Worm (Caenorhabditis elegans) whole organism, young adult: ENCODE results near the gene F47B8.4.

Experiments
- C06A6.2 ChIP-seq: fragments of 200-800 bp; sonication (Bioruptor generic); conservative IDR thresholded peaks from 2 replicates; pipeline ENCODE4 v1.3.6; 2022; ENCODE audit warnings: missing genetic modification characterization, missing compliant biosample characterization
- C17E4.6 ChIP-seq: fragments of 200-800 bp; sonication (Bioruptor generic); IDR thresholded peaks from 2 replicates; pipeline ENCODE4 v1.3.6; 2022; ENCODE audit warnings: missing genetic modification reagents, missing genetic modification characterization, missing compliant biosample characterization
- F52B5.7 ChIP-seq: sonication (generic microtip); optimal IDR thresholded peaks from 2 replicates; lab custom pipeline; 2016; ENCODE audit warnings: mild to moderate bottlenecking, missing genetic modification characterization, missing compliant biosample characterization
- T26A5.8 ChIP-seq: sonication (generic microtip); optimal IDR thresholded peaks from 2 replicates; lab custom pipeline; 2016; ENCODE audit warnings: missing genetic modification characterization, missing compliant biosample characterization
- Y95B8A.8 ChIP-seq: fragments of 200-800 bp; sonication (Bioruptor generic); IDR thresholded peaks from 2 replicates; pipeline ENCODE4 v1.3.6; 2022; ENCODE audit warnings: missing genetic modification reagents, missing genetic modification characterization, missing compliant biosample characterization
- ZK185.1 ChIP-seq: sonication (generic microtip); optimal IDR thresholded peaks from 2 replicates; lab custom pipeline; 2016; ENCODE audit warnings: mild to moderate bottlenecking, missing genetic modification characterization, missing compliant biosample characterization; ENCODE audit not compliant: poor library complexity, severe bottlenecking
- atf-7 ChIP-seq: sonication (generic microtip); optimal IDR thresholded peaks from 2 replicates; lab custom pipeline; 2017; ENCODE audit warnings: mild to moderate bottlenecking, missing genetic modification characterization, missing compliant biosample characterization
- athp-1 ChIP-seq: sonication (generic microtip); optimal IDR thresholded peaks from 2 replicates; lab custom pipeline; 2017; ENCODE audit warnings: mild to moderate bottlenecking, missing genetic modification characterization, missing compliant biosample characterization
- attf-3 ChIP-seq: fragments of 200-800 bp; sonication (Bioruptor generic); conservative IDR thresholded peaks from 2 replicates; pipeline ENCODE4 v1.3.6; 2022; ENCODE audit warnings: missing genetic modification reagents, missing genetic modification characterization, missing compliant biosample characterization
- attf-5 ChIP-seq: fragments of 200-800 bp; sonication (Bioruptor generic); optimal IDR thresholded peaks from 2 replicates; lab custom pipeline; 2018; ENCODE audit warnings: mild to moderate bottlenecking, missing genetic modification characterization, missing compliant biosample characterization
- ccch-3 ChIP-seq: fragments of 200-800 bp; sonication (Bioruptor generic); optimal IDR thresholded peaks from 2 replicates; lab custom pipeline; 2018; ENCODE audit warnings: mild to moderate bottlenecking, missing genetic modification characterization, missing compliant biosample characterization
- ceh-100 ChIP-seq: fragments of 200-800 bp; sonication (Bioruptor generic); IDR thresholded peaks from 2 replicates; pipeline ENCODE4 v1.3.6; 2022; ENCODE audit warnings: missing genetic modification reagents, missing genetic modification characterization, missing compliant biosample characterization
- ceh-27 ChIP-seq: fragments of 200-800 bp; sonication (Bioruptor generic); optimal IDR thresholded peaks from 2 replicates; lab custom pipeline; 2018; ENCODE audit warnings: mild to moderate bottlenecking, missing genetic modification characterization, moderate library complexity, missing compliant biosample characterization
- ceh-40 ChIP-seq: fragments of 200-800 bp; sonication (Bioruptor generic); IDR thresholded peaks from 2 replicates; pipeline ENCODE4 v1.3.6; 2022; ENCODE audit warnings: missing genetic modification characterization, missing compliant biosample characterization
- dpff-1 ChIP-seq: sonication (generic microtip); optimal IDR thresholded peaks from 2 replicates; lab custom pipeline; 2017; ENCODE audit warnings: mild to moderate bottlenecking, missing genetic modification characterization, missing compliant biosample characterization
- dpl-1 ChIP-seq: fragments of 150-350 bp; optimal IDR thresholded peaks from 2 replicates; lab custom pipeline; 2014; ENCODE audit warnings: missing biosample characterization, missing genetic modification reagents, missing genetic modification characterization
- ekl-4 ChIP-seq: fragments of 200-800 bp; sonication (Bioruptor generic); IDR thresholded peaks from 2 replicates; pipeline ENCODE4 v1.3.6; 2022; ENCODE audit warnings: missing genetic modification reagents, missing genetic modification characterization, missing compliant biosample characterization
- ets-4 ChIP-seq: fragments of 200-800 bp; sonication (Bioruptor generic); optimal IDR thresholded peaks from 2 replicates; lab custom pipeline; 2018; ENCODE audit warnings: mild to moderate bottlenecking, missing genetic modification characterization, missing compliant biosample characterization
- gei-17 ChIP-seq: fragments of 200-800 bp; sonication (Bioruptor generic); optimal IDR thresholded peaks from 2 replicates; lab custom pipeline; 2018; ENCODE audit warnings: mild to moderate bottlenecking, missing genetic modification characterization, missing compliant biosample characterization
- him-1 ChIP-seq: sonication (generic microtip); optimal IDR thresholded peaks from 2 replicates; lab custom pipeline; 2016; ENCODE audit warnings: missing genotype, missing genetic modification reagents, missing genetic modification characterization, missing compliant biosample characterization
- hlh-26 ChIP-seq: fragments of 200-800 bp; sonication (Bioruptor generic); conservative IDR thresholded peaks from 2 replicates; pipeline ENCODE4 v1.3.6; 2022; ENCODE audit warnings: missing genetic modification reagents, missing genetic modification characterization, missing compliant biosample characterization
- hmg-1.2 ChIP-seq: fragments of 200-800 bp; sonication (Bioruptor generic); IDR thresholded peaks from 2 replicates; pipeline ENCODE4 v1.3.6; 2022; ENCODE audit warnings: missing genetic modification reagents, missing genetic modification characterization, missing compliant biosample characterization
- hsf-1 ChIP-seq: fragments of 200-800 bp; sonication (Bioruptor generic); IDR thresholded peaks from 2 replicates; pipeline ENCODE4 v1.3.6; 2022; ENCODE audit warnings: missing genetic modification reagents, missing genetic modification characterization, missing compliant biosample characterization
- lin-26 ChIP-seq: fragments of 200-800 bp; sonication (Bioruptor generic); IDR thresholded peaks from 2 replicates; pipeline ENCODE4 v1.3.6; 2022; ENCODE audit warnings: missing genetic modification reagents, missing genetic modification characterization, missing compliant biosample characterization
- mcd-1 ChIP-seq: fragments of 200-800 bp; sonication (Bioruptor generic); IDR thresholded peaks from 2 replicates; pipeline ENCODE4 v1.3.6; 2022; ENCODE audit warnings: missing genetic modification reagents, missing genetic modification characterization, missing compliant biosample characterization
- nhr-120 ChIP-seq: fragments of 200-800 bp; sonication (Bioruptor generic); IDR thresholded peaks from 2 replicates; pipeline ENCODE4 v1.3.6; 2022; ENCODE audit warnings: missing genetic modification characterization, missing compliant biosample characterization
- nhr-27 ChIP-seq: fragments of 200-800 bp; sonication (Bioruptor generic); optimal IDR thresholded peaks from 2 replicates; lab custom pipeline; 2018; ENCODE audit warnings: mild to moderate bottlenecking, missing genetic modification characterization, moderate library complexity, missing compliant biosample characterization
- nhr-80 ChIP-seq: sonication (generic microtip); optimal IDR thresholded peaks from 2 replicates; lab custom pipeline; 2016; ENCODE audit warnings: missing genetic modification characterization, missing compliant biosample characterization
- repo-1 ChIP-seq: sonication (generic microtip); optimal IDR thresholded peaks from 2 replicates; lab custom pipeline; 2017; ENCODE audit warnings: mild to moderate bottlenecking, missing genetic modification characterization, missing compliant biosample characterization
- snpc-1.3 ChIP-seq: sonication (generic microtip); optimal IDR thresholded peaks from 2 replicates; lab custom pipeline; 2017; ENCODE audit warnings: missing genetic modification characterization, mild to moderate bottlenecking, missing compliant biosample characterization, antibody characterized with exemption, moderate library complexity, missing genotype, missing genetic modification reagents; ENCODE audit not compliant: insufficient read depth
- snpc-3.4 ChIP-seq: sonication (generic microtip); optimal IDR thresholded peaks from 2 replicates; lab custom pipeline; 2017; ENCODE audit warnings: missing genetic modification characterization, mild to moderate bottlenecking, missing compliant biosample characterization, antibody characterized with exemption, moderate library complexity, missing genotype, missing genetic modification reagents
- snpc-4 ChIP-seq, 5 experiments: fragments of 150-350 bp in 1 of 5; sonication (generic microtip) in 4 of 5; optimal IDR thresholded peaks; 2 replicates each; lab custom pipeline; 2014 to 2018; ENCODE audit warnings: missing genetic modification characterization in 5 of 5, missing biosample characterization in 3 of 5, antibody characterized with exemption in 2 of 5, mild to moderate bottlenecking in 2 of 5, missing compliant biosample characterization in 2 of 5, missing genotype in 2 of 5, moderate library complexity in 2 of 5, missing genetic modification reagents in 1 of 5
- tbx-9 ChIP-seq: sonication (generic microtip); optimal IDR thresholded peaks from 2 replicates; lab custom pipeline; 2016; ENCODE audit warnings: borderline replicate concordance, missing genetic modification characterization, inconsistent platforms, missing compliant biosample characterization
- tlf-1 ChIP-seq: fragments of 200-800 bp; sonication (Bioruptor generic); optimal IDR thresholded peaks from 2 replicates; lab custom pipeline; 2018; ENCODE audit warnings: mild to moderate bottlenecking, missing genetic modification characterization, missing compliant biosample characterization
- unc-62 ChIP-seq: fragments of 150-350 bp; optimal IDR thresholded peaks from 2 replicates; lab custom pipeline; 2014; ENCODE audit warnings: missing biosample characterization, missing genetic modification reagents, missing genetic modification characterization
- ztf-18 ChIP-seq: sonication (generic microtip); optimal IDR thresholded peaks from 2 replicates; lab custom pipeline; 2016; ENCODE audit warnings: missing genotype, mild to moderate bottlenecking, missing genetic modification characterization, missing compliant biosample characterization
- ztf-6 ChIP-seq: fragments of 200-800 bp; sonication (Bioruptor generic); IDR thresholded peaks from 2 replicates; pipeline ENCODE4 v1.3.6; 2022; ENCODE audit warnings: missing genetic modification reagents, missing genetic modification characterization, missing compliant biosample characterization

F47B8.4 gene

DNA sequence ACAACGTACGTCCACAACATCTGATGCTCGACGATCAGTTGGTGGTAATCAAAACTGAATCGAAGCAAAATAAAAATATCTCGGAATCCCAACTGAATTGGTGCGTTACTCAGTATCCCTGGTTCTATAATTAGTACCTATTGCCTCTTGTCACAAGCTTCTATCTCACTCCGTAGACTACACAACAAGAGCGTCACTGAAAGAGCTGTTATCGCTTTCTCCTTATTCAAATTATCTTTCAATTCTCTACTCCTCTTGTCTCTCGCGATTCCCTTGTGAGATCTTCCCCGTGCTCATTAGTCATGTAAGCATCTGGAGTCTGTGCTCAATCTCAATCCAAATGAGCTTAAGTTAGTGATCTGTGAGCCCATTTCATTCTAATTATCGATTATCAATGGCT lies 12.2 kb upstream of the F47B8.4 start, which contains the start of gene srm-6:
TSS of gene srm-6 (plus strand) at position 301 of the 400 bp plus-strand sequence.
- TF ChIP-seq snpc-3.4 (tag; lab: Kevin White, UChicago) (no peak), snpc-1.3 (tag; lab: Kevin White, UChicago) (no peak), tlf-1 (no peak), dpff-1 (tag; lab: Kevin White, UChicago) (no peak), him-1 (tag; lab: Kevin White, UChicago) (no peak), snpc-4 (GFP tag; optimal IDR thresholded peaks at IDR 0.05; lab: Kevin White, UChicago) (no peak), snpc-4 (tag; optimal IDR thresholded peaks at IDR 0.05; lab: Kevin White, UChicago) (no peak), ccch-3 (GFP tag; lab: Kevin White, UChicago) (no peak), ZK185.1 (tag; lab: Kevin White, UChicago) (no peak), T26A5.8 (tag; lab: Kevin White, UChicago) (no peak), unc-62 (GFP tag; lab: Kevin White, UChicago) (no peak), ztf-6 (GFP tag; lab: Robert Waterston, UW) (no peak), attf-3 (no peak)

DNA sequence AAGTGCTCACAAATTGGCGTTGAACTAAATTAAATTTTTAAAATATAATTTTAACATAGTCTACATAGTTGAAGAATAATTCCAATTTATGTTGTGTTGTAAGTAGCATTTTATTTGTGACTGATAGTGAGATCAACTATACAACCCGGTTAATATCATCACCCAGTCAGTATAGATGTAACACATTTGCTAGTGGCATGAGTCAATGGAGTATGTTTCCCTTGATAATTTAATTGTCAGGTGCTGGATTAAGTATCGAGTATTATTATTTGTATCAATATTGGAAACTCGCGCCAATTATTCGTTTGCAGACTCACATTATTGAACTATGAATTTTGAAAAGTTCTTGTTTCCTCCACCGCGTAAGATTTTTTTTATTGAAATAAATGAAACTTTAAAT lies 10.4 kb upstream of the F47B8.4 start, which contains the start of gene srm-5:
TSS of gene srm-5 (plus strand) at position 301 of the 400 bp plus-strand sequence.
- no peak for TF ChIP-seq hlh-26 (GFP tag; lab: Robert Waterston, UW)
- no peak for TF ChIP-seq lin-26 (GFP tag; lab: Robert Waterston, UW)
- TF ChIP-seq ceh-27 (GFP tag; lab: Kevin White, UChicago): no peak
- TF ChIP-seq ztf-18: no peak
- TF ChIP-seq mcd-1 (GFP tag; lab: Robert Waterston, UW): no peak
- TF ChIP-seq tbx-9: no peak
- no peak for TF ChIP-seq athp-1
- no peak for TF ChIP-seq ets-4 (GFP tag; lab: Kevin White, UChicago)
- no peak for TF ChIP-seq dpff-1 (tag; lab: Kevin White, UChicago)
- TF ChIP-seq attf-3: no peak
- no peak for TF ChIP-seq hsf-1 (GFP tag; lab: Robert Waterston, UW)
- TF ChIP-seq atf-7 (tag; lab: Kevin White, UChicago): no peak
- no peak for TF ChIP-seq gei-17 (GFP tag; lab: Kevin White, UChicago)
- TF ChIP-seq ekl-4 (GFP tag; lab: Robert Waterston, UW): no peak
- TF ChIP-seq ceh-100 (GFP tag; lab: Robert Waterston, UW): no peak
- TF ChIP-seq tlf-1: no peak
- TF ChIP-seq dpl-1 (GFP tag; lab: Kevin White, UChicago): no peak
- no peak for TF ChIP-seq ztf-6 (GFP tag; lab: Robert Waterston, UW)
- TF ChIP-seq F52B5.7 (tag; lab: Kevin White, UChicago): no peak
- TF ChIP-seq attf-5 (GFP tag; lab: Kevin White, UChicago): no peak

DNA sequence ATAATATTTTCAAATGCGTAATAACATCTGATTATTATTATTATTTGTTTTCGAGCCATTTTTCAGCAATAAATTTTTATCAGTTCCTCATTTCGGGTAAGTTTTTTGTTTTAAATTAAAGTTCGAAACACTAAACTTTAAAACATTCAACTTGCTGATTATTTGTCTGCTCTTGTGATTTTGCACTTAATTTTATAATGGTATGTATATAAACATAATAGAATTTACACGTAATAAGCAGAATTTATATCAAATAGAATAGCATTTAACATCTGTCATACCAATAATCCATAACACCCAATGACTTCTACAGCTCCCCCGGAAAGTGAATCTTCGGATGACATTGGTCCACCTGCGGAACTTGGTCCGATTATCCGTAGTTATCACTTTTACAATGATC lies 8.6 kb upstream of the F47B8.4 start, which contains the start of gene srm-4:
TSS of gene srm-4 (plus strand) at position 301 of the 400 bp plus-strand sequence.
- no peak for TF ChIP-seq C06A6.2 (GFP tag; lab: Robert Waterston, UW)
- TF ChIP-seq C17E4.6: no peak
- TF ChIP-seq attf-3: no peak
- no peak for TF ChIP-seq repo-1
- no peak for TF ChIP-seq snpc-1.3 (tag; lab: Kevin White, UChicago)
- TF ChIP-seq Y95B8A.8 (GFP tag; lab: Robert Waterston, UW): no peak
- TF ChIP-seq lin-26 (GFP tag; lab: Robert Waterston, UW): no peak
- TF ChIP-seq nhr-27 (tag; lab: Kevin White, UChicago): no peak
- TF ChIP-seq nhr-80: no peak
- TF ChIP-seq nhr-120: no peak
- no peak for TF ChIP-seq hmg-1.2 (GFP tag; lab: Robert Waterston, UW)
- no peak for TF ChIP-seq mcd-1 (GFP tag; lab: Robert Waterston, UW)
- no peak for TF ChIP-seq ceh-40 (GFP tag; lab: Robert Waterston, UW)
